Worm (Caenorhabditis elegans) whole organism, L4 larva: ENCODE results near the gene daf-1.
"Not testable (repeated sequence)": the region's sequence is repeated elsewhere in the genome, so short reads cannot be mapped to it uniquely, and the experiment has no call there.

Source experiments
- aly-2 ChIP-seq: sonication (generic microtip); optimal IDR thresholded peaks from 2 replicates; lab custom pipeline; 2018; ENCODE audit warnings: missing biosample characterization, missing genetic modification characterization
- ceh-32 ChIP-seq: sonication (generic microtip); optimal IDR thresholded peaks from 2 replicates; lab custom pipeline; 2016; ENCODE audit warnings: mild to moderate bottlenecking, missing genetic modification characterization, missing compliant biosample characterization; ENCODE audit not compliant: poor library complexity
- dpl-1 ChIP-seq: fragments of 150-350 bp; optimal IDR thresholded peaks from 2 replicates; lab custom pipeline; 2014; ENCODE audit warnings: missing biosample characterization, missing genetic modification reagents, missing genetic modification characterization
- gei-8 ChIP-seq: fragments of 200-800 bp; sonication (Bioruptor generic); optimal IDR thresholded peaks from 2 replicates; lab custom pipeline; 2018; ENCODE audit warnings: mild to moderate bottlenecking, missing genetic modification characterization, missing compliant biosample characterization
- hmg-1.1 ChIP-seq: fragments of 200-800 bp; sonication (Bioruptor generic); IDR thresholded peaks from 2 replicates; pipeline ENCODE4 v1.3.6; 2022; ENCODE audit warnings: missing genetic modification reagents, missing genetic modification characterization, missing compliant biosample characterization
- lin-13 ChIP-seq: fragments of 150-350 bp; optimal IDR thresholded peaks from 2 replicates; lab custom pipeline; 2014; ENCODE audit warnings: missing biosample characterization, missing genetic modification reagents, missing genetic modification characterization
- lin-15B ChIP-seq: fragments of 150-350 bp; sonication (generic microtip); optimal IDR thresholded peaks from 3 replicates; lab custom pipeline; 2014; ENCODE audit warnings: missing biosample characterization, missing genetic modification characterization
- mes-2 ChIP-seq: sonication (generic microtip); optimal IDR thresholded peaks from 2 replicates; lab custom pipeline; 2016; ENCODE audit warnings: missing genotype, mild to moderate bottlenecking, missing genetic modification characterization, missing compliant biosample characterization; ENCODE audit not compliant: poor library complexity, severe bottlenecking
- nhr-28 ChIP-seq: fragments of 150-350 bp; optimal IDR thresholded peaks from 2 replicates; lab custom pipeline; 2014; ENCODE audit warnings: missing biosample characterization, missing genetic modification characterization
- nhr-6 ChIP-seq: fragments of 150-350 bp; optimal IDR thresholded peaks from 2 replicates; lab custom pipeline; 2014; ENCODE audit warnings: missing biosample characterization, missing genetic modification characterization
- unc-130 ChIP-seq: sonication (generic microtip); optimal IDR thresholded peaks from 2 replicates; lab custom pipeline; 2016; ENCODE audit warnings: missing genetic modification reagents, missing genetic modification characterization, missing compliant biosample characterization

DNA sequence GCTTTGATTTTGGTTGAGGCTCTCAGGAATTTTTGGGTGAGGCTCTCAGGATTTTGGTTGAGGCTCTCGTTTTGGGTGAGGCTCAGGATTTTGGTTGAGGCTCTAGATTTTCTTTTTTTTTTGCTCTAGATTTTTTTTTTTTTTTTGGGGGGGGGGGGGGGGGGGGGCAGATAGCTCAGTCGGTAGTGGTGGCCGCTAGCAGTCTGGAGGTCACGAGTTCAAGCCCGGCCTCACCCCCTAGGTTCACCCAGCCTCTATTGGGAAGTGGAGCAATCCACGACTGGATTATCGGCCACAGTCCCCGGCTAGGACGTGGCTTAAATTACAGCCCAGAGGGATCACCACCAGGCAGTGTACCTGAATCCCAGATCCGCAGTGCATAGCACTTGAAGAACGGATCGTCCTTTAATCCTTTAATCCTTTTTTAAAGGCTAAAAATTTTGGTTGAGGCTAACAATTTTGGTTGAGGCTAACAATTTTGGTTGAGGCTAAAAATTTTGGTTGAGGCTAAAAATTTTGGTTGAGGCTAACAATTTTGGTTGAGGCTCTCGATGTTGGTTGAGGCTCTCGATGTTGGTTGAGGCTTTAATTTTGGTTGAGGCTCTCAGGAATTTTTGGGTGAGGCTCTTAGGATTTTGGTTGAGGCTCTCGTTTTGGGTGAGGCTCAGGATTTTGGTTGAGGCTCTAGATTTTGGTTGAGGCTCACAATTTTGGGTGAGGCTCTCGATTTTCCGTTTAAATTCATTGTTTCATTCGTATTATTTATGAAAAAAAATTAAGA, 9.1 kb upstream of the daf-1 start:
- TF ChIP-seq nhr-6; nhr-28 (tag; lab: Kevin White, UChicago); dpl-1; ceh-32; unc-130; lin-13 (GFP tag; lab: Kevin White, UChicago); aly-2 (tag; lab: Kevin White, UChicago); mes-2; gei-8; hmg-1.1 (GFP tag; lab: Robert Waterston, UW); lin-15B (tag; lab: Kevin White, UChicago): not testable (repeated sequence)
